5 worm cellular contexts compared by ENCODE assay signal in the genomic region with DNA sequence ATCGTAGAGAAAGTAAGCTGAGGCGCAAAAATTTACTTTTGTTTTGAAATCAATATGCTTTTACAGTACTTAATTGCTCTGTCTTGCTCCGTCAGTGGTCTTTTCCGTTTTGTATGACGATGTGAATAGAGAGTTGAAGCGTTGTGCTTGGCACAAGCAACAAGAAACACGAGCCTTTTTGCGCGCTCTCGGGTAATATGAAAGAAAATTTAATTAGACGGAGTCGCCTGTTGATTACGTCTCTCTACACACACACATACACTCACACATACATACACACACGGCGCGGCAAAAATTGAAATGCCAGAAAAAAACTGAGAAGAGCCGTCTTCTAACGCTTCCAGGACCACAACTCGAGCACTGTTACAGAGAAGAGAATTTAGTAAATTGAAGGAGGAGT.
TF ChIP-seq lines count a peak whose summit lies in the region.

No protein-coding gene starts in this region.

TF ChIP-seq in whole organism, L1 larva, 84 proteins besides CTCF, POLR2A, EP300 and RAD21:
- TF ChIP-seq fkh-4 (tag; optimal IDR thresholded peaks at IDR 0.05; lab: Kevin White, UChicago; ENCODE audit: borderline replicate concordance) (no peak), C34B4.2 (tag; optimal IDR thresholded peaks at IDR 0.05; lab: Kevin White, UChicago) (no peak), ceh-8 (GFP tag; optimal IDR thresholded peaks at IDR 0.05; lab: Kevin White, UChicago) (peak; percentile 11), fkh-10 (GFP tag; optimal IDR thresholded peaks at IDR 0.05; lab: Kevin White, UChicago) (peak; percentile 63), mab-9 (GFP tag; IDR thresholded peaks at IDR 0.05; lab: Robert Waterston, UW) (no peak), lin-14 (GFP tag; optimal IDR thresholded peaks at IDR 0.05; lab: Kevin White, UChicago) (peak; percentile 68), ces-1 (GFP tag; optimal IDR thresholded peaks at IDR 0.05; lab: Kevin White, UChicago) (peak; percentile 66), fkh-8 (tag; optimal IDR thresholded peaks at IDR 0.05; lab: Kevin White, UChicago) (no peak), lin-15B (tag; optimal IDR thresholded peaks at IDR 0.05; lab: Kevin White, UChicago) (no peak), skn-1 (tag; optimal IDR thresholded peaks at IDR 0.05; lab: Kevin White, UChicago) (no peak), nhr-71 (tag; optimal IDR thresholded peaks at IDR 0.05; lab: Kevin White, UChicago) (peak; percentile 21), elt-2 (tag; optimal IDR thresholded peaks at IDR 0.05; lab: Kevin White, UChicago) (no peak), ceh-63 (GFP tag; optimal IDR thresholded peaks at IDR 0.05; lab: Kevin White, UChicago) (no peak), fos-1 (tag; optimal IDR thresholded peaks at IDR 0.05; lab: Kevin White, UChicago) (no peak), lir-3 (tag; optimal IDR thresholded peaks at IDR 0.05; lab: Kevin White, UChicago; ENCODE audit: poor library complexity) (no peak)

TF ChIP-seq in whole organism, L3 larva, 47 proteins besides CTCF, POLR2A, EP300 and RAD21:
- TF ChIP-seq fkh-10 (GFP tag; optimal IDR thresholded peaks at IDR 0.05; lab: Kevin White, UChicago) (peak; percentile 28), ztf-11 (tag; optimal IDR thresholded peaks at IDR 0.05; lab: Kevin White, UChicago) (no peak)

TF ChIP-seq in whole organism, L4 larva, 104 proteins besides CTCF, POLR2A, EP300 and RAD21:
- TF ChIP-seq mdl-1 (tag; optimal IDR thresholded peaks at IDR 0.05; lab: Kevin White, UChicago), result no peak
- peak; percentile 43 for TF ChIP-seq ces-1 (GFP tag; optimal IDR thresholded peaks at IDR 0.05; lab: Kevin White, UChicago)

TF ChIP-seq in whole organism, late embryonic, 69 proteins besides CTCF, POLR2A, EP300 and RAD21:
- peak; percentile 32 for TF ChIP-seq ceh-14 (tag; optimal IDR thresholded peaks at IDR 0.05; lab: Kevin White, UChicago)
- peak; percentile 97 for TF ChIP-seq unc-42 (tag; optimal IDR thresholded peaks at IDR 0.05; lab: Kevin White, UChicago)
- no peak for TF ChIP-seq sdc-2 (tag; optimal IDR thresholded peaks at IDR 0.05; lab: Kevin White, UChicago)
- TF ChIP-seq unc-55 (GFP tag; optimal IDR thresholded peaks at IDR 0.05; lab: Kevin White, UChicago), result no peak

TF ChIP-seq in whole organism, mixed stage, embryonic, 35 proteins besides CTCF, POLR2A, EP300 and RAD21:
- TF ChIP-seq ceh-83 (GFP tag; optimal IDR thresholded peaks at IDR 0.05; lab: Kevin White, UChicago) (no peak), ces-1 (GFP tag; optimal IDR thresholded peaks at IDR 0.05; lab: Kevin White, UChicago) (peak; percentile 92)
